Worm (Caenorhabditis elegans): ENCODE results near the gene Y39A3A.3.

DNA sequence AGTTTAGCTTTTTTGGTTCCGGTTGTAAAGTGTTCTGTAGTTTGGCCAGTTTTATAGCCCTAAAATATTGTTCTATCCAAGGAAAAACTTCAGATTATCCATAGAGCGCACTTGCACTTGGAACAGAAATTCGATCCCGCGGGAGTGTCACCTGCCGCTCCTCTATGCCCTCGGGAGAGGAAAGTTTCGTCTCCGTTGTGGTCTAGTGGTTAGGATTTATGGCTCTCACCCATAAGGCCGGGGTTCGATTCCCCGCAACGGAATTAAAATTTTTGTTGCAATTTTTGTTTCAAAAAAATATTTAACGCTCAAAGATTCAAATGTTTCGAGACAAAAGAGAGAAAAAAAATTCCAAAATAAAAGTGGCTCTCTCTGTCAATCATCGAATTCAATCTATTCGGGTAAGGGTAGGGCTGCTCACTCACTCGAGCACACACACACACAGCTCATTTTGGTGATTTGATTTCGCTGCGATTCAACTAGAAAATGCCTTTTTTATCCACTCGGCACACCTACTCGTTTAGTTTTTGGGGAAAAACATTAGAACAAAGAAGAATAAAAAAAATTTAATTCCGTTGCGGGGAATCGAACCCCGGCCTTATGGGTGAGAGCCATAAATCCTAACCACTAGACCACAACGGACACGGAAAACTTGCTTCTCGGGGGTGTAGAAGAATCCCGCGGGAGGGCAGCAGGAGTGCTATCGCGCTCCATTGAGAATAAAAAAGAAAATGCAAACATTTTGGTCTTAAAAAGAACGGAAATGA, 35.6 kb downstream of the Y39A3A.3 start:
- TF ChIP-seq ztf-11 (tag; optimal IDR thresholded peaks at IDR 0.05) (no peak), zip-8 (tag; optimal IDR thresholded peaks at IDR 0.05) (no peak), sem-2 (GFP tag; optimal IDR thresholded peaks at IDR 0.05) (no peak), nhr-237 (tag; optimal IDR thresholded peaks at IDR 0.05) (no peak), hlh-1 (tag; optimal IDR thresholded peaks at IDR 0.05) (no peak), unc-62 (GFP tag; optimal IDR thresholded peaks at IDR 0.05) (no peak), nhr-28 (tag; optimal IDR thresholded peaks at IDR 0.05) (no peak), M03D4.4 (tag; optimal IDR thresholded peaks at IDR 0.05) (no peak)

Measured in whole organism, mixed stage, embryonic.